Fruit fly (Drosophila melanogaster) whole organism, embryonic: Measurements from ENCODE around the gene CG11436.

Experiments used
- CG4707 ChIP-seq: fragments of 200-800 bp; sonication (Bioruptor generic); optimal IDR thresholded peaks from 2 replicates; lab custom pipeline; 2018; ENCODE audit warnings: missing biosample characterization, mild to moderate bottlenecking, missing genetic modification characterization, moderate library complexity
- CG7839 ChIP-seq: fragments of 200-800 bp; sonication (Bioruptor generic); optimal IDR thresholded peaks from 3 replicates; lab custom pipeline; 2018; ENCODE audit warnings: missing biosample characterization, mild to moderate bottlenecking, missing genetic modification characterization, moderate library complexity
- Med ChIP-seq: fragments of 200-800 bp; sonication (Bioruptor generic); peaks from one replicate; lab custom pipeline; 2016; ENCODE audit warnings: missing biosample characterization, missing genetic modification characterization, mild to moderate bottlenecking, inconsistent platforms, moderate library complexity
- Oli ChIP-seq: fragments of 200-800 bp; sonication (Bioruptor generic); optimal IDR thresholded peaks from 2 replicates; lab custom pipeline; 2018; ENCODE audit warnings: missing biosample characterization, mild to moderate bottlenecking, missing genetic modification characterization, moderate library complexity
- fru ChIP-seq: fragments of >200 bp; optimal IDR thresholded peaks from 2 replicates; lab custom pipeline; 2017

CG11436 gene

DNA sequence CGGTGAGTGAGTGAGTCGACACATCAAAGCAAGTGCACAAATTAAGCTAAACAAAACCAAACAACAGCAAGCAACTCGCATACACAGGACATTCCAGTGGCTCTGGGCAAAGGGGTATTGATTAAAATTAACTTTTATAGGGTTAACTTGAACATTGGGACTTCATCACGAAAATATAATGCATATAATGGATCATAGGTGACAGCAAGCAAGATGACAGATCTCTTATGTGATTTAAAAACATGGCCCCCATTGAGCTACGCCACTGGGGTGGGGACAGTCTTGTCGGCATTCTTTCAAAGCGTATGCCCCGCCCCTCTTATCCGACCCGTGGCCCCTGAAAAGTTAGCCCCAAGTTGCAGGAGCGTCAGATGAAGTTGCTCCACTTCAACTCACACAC is 48.1 kb downstream of the CG11436 start (continued):
- TF ChIP-seq Med = peak; percentile 63
- peak; percentile 18 for TF ChIP-seq CG7839
- TF ChIP-seq Oli (tag; lab: Kevin White, UChicago) = peak; percentile 1
- no peak for TF ChIP-seq fru
- TF ChIP-seq CG4707 (GFP tag; lab: Kevin White, UChicago) = no peak
